Worm (Caenorhabditis elegans): ENCODE data around the gene nac-1.

nac-1 gene

ce11 chrX:14894845-14895244 lies at the start of gene nac-1:
Gene nac-1, plus strand, starts transcription at chrX:14895145.
- no peak for TF ChIP-seq nhr-23 (tag; optimal IDR thresholded peaks at IDR 0.05)

- TF ChIP-seq pha-4 (tag; optimal IDR thresholded peaks at IDR 0.05) (no peak), nhr-76 (tag; optimal IDR thresholded peaks at IDR 0.05) (no peak), skn-1 (tag; optimal IDR thresholded peaks at IDR 0.05) (no peak)
Observed at ce11 chrX:14845637-14846036, 49.3 kb upstream of the nac-1 start, which contains the start of gene egrh-1. Gene egrh-1, plus strand, starts transcription at chrX:14845937.

ce11 chrX:14849054-14849453 lies 45.9 kb upstream of the nac-1 start, which contains the start of gene acd-3:
Gene acd-3, plus strand, starts transcription at chrX:14849275.
- no peak for TF ChIP-seq nhr-237 (tag; optimal IDR thresholded peaks at IDR 0.05)
- peak; percentile 43 for TF ChIP-seq pqm-1 (tag; optimal IDR thresholded peaks at IDR 0.05)
- no peak for TF ChIP-seq nhr-28 (tag; optimal IDR thresholded peaks at IDR 0.05)
- peak; percentile 35 for TF ChIP-seq ceh-28 (tag; optimal IDR thresholded peaks at IDR 0.05)
- TF ChIP-seq elt-2 (tag; optimal IDR thresholded peaks at IDR 0.05): peak; percentile 58
- no peak for TF ChIP-seq fos-1 (tag; optimal IDR thresholded peaks at IDR 0.05)

ce11 chrX:14851904-14852303 lies 43.0 kb upstream of the nac-1 start:
- TF ChIP-seq nhr-28 (tag; optimal IDR thresholded peaks at IDR 0.05): no peak
- no peak for TF ChIP-seq unc-62 (GFP tag; optimal IDR thresholded peaks at IDR 0.05)
- TF ChIP-seq fkh-2 (tag; optimal IDR thresholded peaks at IDR 0.05): no peak
- no peak for TF ChIP-seq unc-39 (tag; optimal IDR thresholded peaks at IDR 0.05)
- TF ChIP-seq aly-2 (tag; optimal IDR thresholded peaks at IDR 0.05): no peak
- TF ChIP-seq ztf-4 (tag; optimal IDR thresholded peaks at IDR 0.05): no peak
- no peak for TF ChIP-seq ceh-28 (tag; optimal IDR thresholded peaks at IDR 0.05)

ce11 chrX:14853712-14854217 lies 41.2 kb upstream of the nac-1 start, which contains the start of the genes C27C12.1 and C27C12.4:
Gene C27C12.1, minus strand, starts transcription at chrX:14853762.
Gene C27C12.4, plus strand, starts transcription at chrX:14854086.
- TF ChIP-seq unc-39 (tag; optimal IDR thresholded peaks at IDR 0.05) (no peak), nfya-1 (tag; optimal IDR thresholded peaks at IDR 0.05; ENCODE audit: insufficient read depth) (peak; percentile 90), pqm-1 (tag; optimal IDR thresholded peaks at IDR 0.05) (no peak), elt-2 (tag; optimal IDR thresholded peaks at IDR 0.05) (peak; percentile 67), nhr-23 (tag; optimal IDR thresholded peaks at IDR 0.05) (peak; percentile 93), nhr-77 (tag; optimal IDR thresholded peaks at IDR 0.05) (no peak), zag-1 (tag; optimal IDR thresholded peaks at IDR 0.05) (peak; percentile 8), egl-27 (tag; optimal IDR thresholded peaks at IDR 0.05) (peak; percentile 14), sea-2 (GFP tag; optimal IDR thresholded peaks at IDR 0.05) (no peak), ztf-4 (tag; optimal IDR thresholded peaks at IDR 0.05) (peak; percentile 34), jun-1 (tag; optimal IDR thresholded peaks at IDR 0.05) (peak; percentile 75), nhr-12 (tag; optimal IDR thresholded peaks at IDR 0.05) (no peak), lin-15B (tag; optimal IDR thresholded peaks at IDR 0.05) (peak; percentile 87), unc-62 (GFP tag; optimal IDR thresholded peaks at IDR 0.05) (no peak), ceh-82 (tag; optimal IDR thresholded peaks at IDR 0.05) (peak; percentile 69), nhr-25 (tag; optimal IDR thresholded peaks at IDR 0.05) (peak; percentile 91), ceh-9 (tag; optimal IDR thresholded peaks at IDR 0.05) (no peak), fkh-10 (GFP tag; optimal IDR thresholded peaks at IDR 0.05) (peak; percentile 67), nhr-76 (tag; optimal IDR thresholded peaks at IDR 0.05) (no peak), nhr-28 (tag; optimal IDR thresholded peaks at IDR 0.05) (no peak), lsy-12 (tag; optimal IDR thresholded peaks at IDR 0.05) (peak; percentile 57), R02D3.7 (tag; optimal IDR thresholded peaks at IDR 0.05) (peak; percentile 68), daf-12 (tag; optimal IDR thresholded peaks at IDR 0.05) (no peak), tbx-2 (tag; optimal IDR thresholded peaks at IDR 0.05) (peak; percentile 78), aly-2 (tag; optimal IDR thresholded peaks at IDR 0.05) (no peak), skn-1 (tag; optimal IDR thresholded peaks at IDR 0.05) (peak; percentile 87), hmg-11 (tag; optimal IDR thresholded peaks at IDR 0.05) (peak; percentile 95), pha-4 (tag; optimal IDR thresholded peaks at IDR 0.05) (peak; percentile 95), nhr-43 (tag; optimal IDR thresholded peaks at IDR 0.05; ENCODE audit: poor library complexity, severe bottlenecking) (peak; percentile 85), eor-1 (tag; optimal IDR thresholded peaks at IDR 0.05) (no peak), ceh-16 (tag; optimal IDR thresholded peaks at IDR 0.05) (no peak), ceh-28 (tag; optimal IDR thresholded peaks at IDR 0.05) (peak; percentile 82), elt-3 (tag; optimal IDR thresholded peaks at IDR 0.05) (no peak), mdl-1 (tag; optimal IDR thresholded peaks at IDR 0.05) (no peak), fkh-2 (tag; optimal IDR thresholded peaks at IDR 0.05) (peak; percentile 22), nhr-237 (tag; optimal IDR thresholded peaks at IDR 0.05) (no peak), lin-39 (tag; optimal IDR thresholded peaks at IDR 0.05) (peak; percentile 82), mml-1 (tag; optimal IDR thresholded peaks at IDR 0.05) (no peak), ama-1 (optimal IDR thresholded peaks at IDR 0.05) (peak; percentile 44), nhr-11 (tag; optimal IDR thresholded peaks at IDR 0.05) (peak; percentile 20), nhr-67 (tag; optimal IDR thresholded peaks at IDR 0.05) (no peak), egl-5 (tag; optimal IDR thresholded peaks at IDR 0.05) (peak; percentile 51)

Data from whole organism, L3 larva.